Worm (Caenorhabditis elegans): ENCODE measurements around the gene igeg-1.

igeg-1 gene

ce11 chrIV:4570599-4570998 is 8.2 kb downstream of the igeg-1 start:
- peak; percentile 45 for TF ChIP-seq rbr-2 (tag; optimal IDR thresholded peaks at IDR 0.05)
- TF ChIP-seq lsy-2 (tag; optimal IDR thresholded peaks at IDR 0.05), result peak in 1 of 2 experiments; percentile 30
- peak; percentile 62 for TF ChIP-seq fkh-10 (GFP tag; optimal IDR thresholded peaks at IDR 0.05)
- TF ChIP-seq mes-2 (tag; optimal IDR thresholded peaks at IDR 0.05; ENCODE audit: poor library complexity, severe bottlenecking), result peak; percentile 4
- TF ChIP-seq ceh-44 (GFP tag; IDR thresholded peaks at IDR 0.05), result no peak
- TF ChIP-seq hlh-30 (tag; optimal IDR thresholded peaks at IDR 0.05; ENCODE audit: insufficient read depth), result peak; percentile 4
- peak; percentile 31; the same call in 1 of the 2 replicates for TF ChIP-seq set-16 (GFP tag; IDR thresholded peaks at IDR 0.05)
- no peak for TF ChIP-seq mxl-3 (GFP tag; optimal IDR thresholded peaks at IDR 0.05)

- TF ChIP-seq Y48G9A.11 (GFP tag; IDR thresholded peaks at IDR 0.05) (no peak), nhr-25 (tag; optimal IDR thresholded peaks at IDR 0.05; ENCODE audit: borderline replicate concordance, insufficient read depth) (no peak), lsy-2 (tag; optimal IDR thresholded peaks at IDR 0.05) (no peak), daf-19 (GFP tag; conservative IDR thresholded peaks at IDR 0.05) (no peak), aha-1 (tag) (peak; percentile 74), F49E8.2 (tag; optimal IDR thresholded peaks at IDR 0.05; ENCODE audit: borderline replicate concordance) (no peak), unc-62 (GFP tag; optimal IDR thresholded peaks at IDR 0.05 in 1 of 2) (peak in 1 of 2 experiments; percentile 96), unc-62 (tag; optimal IDR thresholded peaks at IDR 0.05) (no peak), zag-1 (tag; optimal IDR thresholded peaks at IDR 0.05) (no peak), zip-11 (GFP tag; IDR thresholded peaks at IDR 0.05) (no peak), pqm-1 (tag; optimal IDR thresholded peaks at IDR 0.05) (no peak), unc-39 (tag; optimal IDR thresholded peaks at IDR 0.05) (no peak), hmg-1.1 (GFP tag; IDR thresholded peaks at IDR 0.05) (0 out of 2 replicates have a peak, but pooled peaks have one; percentile 33), egl-27 (tag; optimal IDR thresholded peaks at IDR 0.05) (no peak), lin-13 (GFP tag; optimal IDR thresholded peaks at IDR 0.05) (no peak), attf-4 (tag; optimal IDR thresholded peaks at IDR 0.05) (no peak), ztf-7 (tag; optimal IDR thresholded peaks at IDR 0.05) (no peak), Y75B8A.6 (GFP tag; IDR thresholded peaks at IDR 0.05) (no peak), vab-7 (GFP tag; IDR thresholded peaks at IDR 0.05) (no peak), rbr-2 (tag; optimal IDR thresholded peaks at IDR 0.05) (no peak), dpl-1 (GFP tag; optimal IDR thresholded peaks at IDR 0.05) (no peak), daf-16 (GFP tag; optimal IDR thresholded peaks at IDR 0.05) (no peak), daf-16 (tag; optimal IDR thresholded peaks at IDR 0.05) (no peak), fos-1 (tag; optimal IDR thresholded peaks at IDR 0.05) (no peak), dve-1 (tag; optimal IDR thresholded peaks at IDR 0.05; ENCODE audit: insufficient read depth) (no peak), nhr-28 (tag; optimal IDR thresholded peaks at IDR 0.05) (no peak)
Measured at ce11 chrIV:4574051-4574450, 11.6 kb downstream of the igeg-1 start.

ce11 chrIV:4576847-4577246 is 14.4 kb downstream of the igeg-1 start:
- TF ChIP-seq unc-130 (GFP tag; optimal IDR thresholded peaks at IDR 0.05), result no peak
- TF ChIP-seq zag-1 (tag; optimal IDR thresholded peaks at IDR 0.05), result no peak
- TF ChIP-seq zip-2 (tag; optimal IDR thresholded peaks at IDR 0.05), result no peak
- 0 out of 2 replicates have a peak, but pooled peaks have one; percentile 28 for TF ChIP-seq ceh-20 (GFP tag; IDR thresholded peaks at IDR 0.05)
- TF ChIP-seq Y5F2A.4 (GFP tag; optimal IDR thresholded peaks at IDR 0.05), result no peak
- no peak for TF ChIP-seq madf-5 (GFP tag; IDR thresholded peaks at IDR 0.05)
- no peak for TF ChIP-seq F10B5.3 (tag; optimal IDR thresholded peaks at IDR 0.05)
- TF ChIP-seq lin-15B (tag; optimal IDR thresholded peaks at IDR 0.05), result no peak
- TF ChIP-seq ces-1 (GFP tag; optimal IDR thresholded peaks at IDR 0.05), result no peak
- no peak for TF ChIP-seq F37D6.2 (tag; optimal IDR thresholded peaks at IDR 0.05)
- no peak for TF ChIP-seq aly-2 (tag; optimal IDR thresholded peaks at IDR 0.05)
- TF ChIP-seq lsy-2 (tag; optimal IDR thresholded peaks at IDR 0.05), result peak in 1 of 2 experiments; percentile 37
- no peak for TF ChIP-seq F26F4.8 (GFP tag; conservative IDR thresholded peaks at IDR 0.05)
- TF ChIP-seq fos-1 (tag; optimal IDR thresholded peaks at IDR 0.05), result no peak
- TF ChIP-seq dmd-6 (GFP tag; IDR thresholded peaks at IDR 0.05), result no peak
- peak in 1 of 2 experiments; percentile 89 for TF ChIP-seq unc-62 (GFP tag; optimal IDR thresholded peaks at IDR 0.05 in 1 of 2)
- TF ChIP-seq unc-62 (tag; optimal IDR thresholded peaks at IDR 0.05), result no peak
- no peak for TF ChIP-seq lin-13 (GFP tag; optimal IDR thresholded peaks at IDR 0.05)
- no peak for TF ChIP-seq spr-1 (tag; optimal IDR thresholded peaks at IDR 0.05)
- TF ChIP-seq Y105C5A.15 (GFP tag; IDR thresholded peaks at IDR 0.05), result no peak
- TF ChIP-seq ceh-32 (tag; optimal IDR thresholded peaks at IDR 0.05; ENCODE audit: poor library complexity), result no peak
- no peak for TF ChIP-seq lir-3 (tag; optimal IDR thresholded peaks at IDR 0.05)
- TF ChIP-seq ztf-11 (tag; optimal IDR thresholded peaks at IDR 0.05), result no peak
- TF ChIP-seq aha-1 (tag), result peak; percentile 53
- no peak for TF ChIP-seq tag-97 (GFP tag; IDR thresholded peaks at IDR 0.05)

Measured in whole organism, L4 larva.